Fruit fly (Drosophila melanogaster): Measurements from ENCODE around the gene agt.

agt gene

DNA sequence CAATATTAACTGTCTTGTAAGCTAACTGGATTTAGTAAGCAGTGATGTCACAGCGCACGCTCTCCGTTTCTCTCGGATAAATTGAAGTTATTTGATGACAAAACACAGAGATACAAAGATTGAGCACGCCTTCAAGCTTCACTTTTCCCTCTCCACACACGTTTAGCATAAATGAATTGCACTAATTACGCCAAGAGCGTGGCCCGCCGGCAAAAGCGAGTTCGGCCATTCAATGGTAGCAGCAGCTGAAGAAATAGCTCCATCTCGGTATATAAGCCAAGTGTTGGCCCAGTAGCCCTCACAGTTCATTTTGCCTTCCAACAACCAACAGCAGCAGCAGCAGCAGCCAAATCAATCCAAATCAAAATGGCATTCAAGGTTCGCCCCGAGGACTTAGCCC lies 32.5 kb upstream of the agt start, which contains the start of gene Ccp84Ad:
Gene Ccp84Ad (plus strand): TSS at position 301 of the 400 bp plus-strand sequence.
- TF ChIP-seq Opbp (GFP tag; IDR thresholded peaks at IDR 0.05; ENCODE audit: partially characterized antibody) (0 out of 3 replicates have a peak, but pooled peaks have one; percentile 6), CG9932 (GFP tag; IDR thresholded peaks at IDR 0.05) (no peak)

DNA sequence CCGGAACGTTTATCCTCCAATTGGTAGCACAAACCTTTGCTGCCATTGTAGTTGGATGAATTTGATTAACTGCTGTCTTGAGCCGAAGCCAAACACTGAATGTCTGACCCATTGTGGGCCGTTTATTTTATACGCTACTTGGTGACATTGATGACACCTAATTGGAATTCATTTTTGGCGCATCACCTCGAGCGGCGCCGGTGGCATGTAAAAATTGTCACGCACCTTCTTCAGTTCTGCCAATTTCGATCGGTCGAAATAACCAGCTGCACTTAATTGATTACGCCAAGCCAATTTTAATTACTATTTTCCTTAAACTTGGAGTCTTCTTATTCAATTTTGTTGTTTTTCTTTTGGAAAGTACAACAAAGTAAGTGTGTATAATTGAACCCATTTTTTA lies 31.8 kb upstream of the agt start, which contains the start of gene Ccp84Ae:
Gene Ccp84Ae (minus strand): TSS at position 101 of the 400 bp plus-strand sequence.
- TF ChIP-seq Med (GFP tag) = no peak
- no peak for TF ChIP-seq sqz (GFP tag; optimal IDR thresholded peaks at IDR 0.05)
- no peak for TF ChIP-seq chinmo (GFP tag; IDR thresholded peaks at IDR 0.05; ENCODE audit: partially characterized antibody)

DNA sequence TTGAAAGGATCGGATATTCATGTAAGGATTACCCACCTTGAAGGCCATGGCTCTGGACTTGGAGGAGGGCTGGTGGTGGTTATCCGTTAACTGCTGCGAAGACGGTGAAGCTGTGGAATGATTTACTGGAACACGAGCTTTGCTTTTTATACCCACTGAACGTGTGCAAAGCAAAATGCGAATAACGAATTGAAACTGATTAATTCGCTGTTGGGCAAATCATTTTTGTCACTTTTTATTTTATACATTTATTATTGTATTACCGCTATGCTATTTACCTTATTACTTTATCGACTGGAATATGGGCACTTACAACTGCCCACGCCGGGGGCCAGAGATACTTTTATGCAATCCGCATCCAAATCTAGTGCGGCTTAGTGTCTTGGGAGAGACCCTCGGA lies 30.2 kb upstream of the agt start, which contains the start of gene Ccp84Af:
Gene Ccp84Af (minus strand): TSS at position 101 of the 400 bp plus-strand sequence.
- TF ChIP-seq Oaz (GFP tag; IDR thresholded peaks at IDR 0.05) (no peak), Ets65A (GFP tag) (peak; percentile 64)

DNA sequence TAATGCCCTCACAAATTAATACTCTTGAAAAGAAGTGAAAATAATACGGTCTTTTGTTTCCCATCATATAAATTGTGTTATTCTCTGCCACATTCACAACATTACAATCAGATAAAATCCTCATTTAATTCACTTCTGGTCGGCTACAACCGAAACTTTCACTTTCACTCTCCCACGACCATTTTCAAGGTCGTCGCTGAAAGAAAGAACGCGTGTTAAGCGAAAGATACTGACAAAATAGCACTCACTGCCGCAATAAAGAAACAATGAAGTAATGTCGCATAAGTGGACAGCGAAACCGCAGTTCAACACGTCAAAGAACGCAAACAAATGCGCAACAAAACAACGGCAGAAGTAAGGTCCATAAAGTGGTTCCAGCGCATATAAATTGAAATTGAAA lies 28.3 kb upstream of the agt start:
- TF ChIP-seq pita (GFP tag; optimal IDR thresholded peaks at IDR 0.05) (no peak), CG13775 (GFP tag; optimal IDR thresholded peaks at IDR 0.05) (no peak), CG13424 (tag; optimal IDR thresholded peaks at IDR 0.05) (no peak), chn (GFP tag; optimal IDR thresholded peaks at IDR 0.05) (no peak), crc (GFP tag; optimal IDR thresholded peaks at IDR 0.05) (no peak), sr (GFP tag; IDR thresholded peaks at IDR 0.05) (no peak), Blimp-1 (GFP tag; optimal IDR thresholded peaks at IDR 0.05) (peak; percentile 78), en (GFP tag; optimal IDR thresholded peaks at IDR 0.05) (no peak)

DNA sequence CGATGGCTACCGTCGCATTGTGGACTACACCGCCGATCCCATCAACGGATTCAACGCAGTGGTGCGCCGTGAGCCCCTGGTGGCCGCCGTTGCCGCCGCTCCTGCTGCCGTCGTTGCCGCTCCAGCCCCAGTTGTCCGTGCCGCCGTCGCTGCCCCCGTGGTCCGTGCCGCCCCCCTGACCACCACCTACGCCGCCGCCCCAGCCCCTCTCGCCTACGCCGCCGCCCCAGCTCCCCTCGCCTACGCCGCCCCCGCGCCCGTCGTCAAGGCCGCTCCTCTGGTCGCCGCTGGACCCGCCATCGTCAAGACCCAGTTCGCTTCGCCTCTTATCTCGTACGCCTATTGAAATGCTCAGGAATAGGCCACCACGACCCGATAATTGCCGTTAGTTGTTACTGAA lies 27.3 kb upstream of the agt start:
- TF ChIP-seq Ptx1 (GFP tag; IDR thresholded peaks at IDR 0.05) (0 out of 2 replicates have a peak, but pooled peaks have one; percentile 17), crol (GFP tag; IDR thresholded peaks at IDR 0.05) (0 out of 2 replicates have a peak, but pooled peaks have one; percentile 48), sens-2 (GFP tag; IDR thresholded peaks at IDR 0.05) (no peak), ftz-f1 (GFP tag; optimal IDR thresholded peaks at IDR 0.05) (no peak), CoRest (tag; optimal IDR thresholded peaks at IDR 0.05) (no peak), CG34422 (GFP tag; IDR thresholded peaks at IDR 0.05) (0 out of 3 replicates have a peak, but pooled peaks have one; percentile 8), slbo (GFP tag; IDR thresholded peaks at IDR 0.05) (0 out of 2 replicates have a peak, but pooled peaks have one; percentile 33), CG14860 (GFP tag; IDR thresholded peaks at IDR 0.05; ENCODE audit: partially characterized antibody) (0 out of 3 replicates have a peak, but pooled peaks have one; percentile 14), zfh1 (GFP tag; IDR thresholded peaks at IDR 0.05) (no peak), shn (GFP tag; optimal IDR thresholded peaks at IDR 0.05) (no peak), ken (GFP tag; IDR thresholded peaks at IDR 0.05) (no peak), Hsf (GFP tag; optimal IDR thresholded peaks at IDR 0.05) (no peak), al (GFP tag; IDR thresholded peaks at IDR 0.05) (no peak), Nf-YA (GFP tag; IDR thresholded peaks at IDR 0.05) (no peak), CG11504 (tag; optimal IDR thresholded peaks at IDR 0.05) (no peak), Hr39 (optimal IDR thresholded peaks at IDR 0.05) (peak; percentile 69), CG32772 (GFP tag; IDR thresholded peaks at IDR 0.05) (0 out of 2 replicates have a peak, but pooled peaks have one; percentile 27), lbe (GFP tag; optimal IDR thresholded peaks at IDR 0.05) (no peak), C15 (GFP tag; IDR thresholded peaks at IDR 0.05) (no peak), Optix (GFP tag; IDR thresholded peaks at IDR 0.05) (0 out of 3 replicates have a peak, but pooled peaks have one; percentile 17)

All from whole organism, embryonic.